Fruit fly (Drosophila melanogaster): ENCODE data around the gene bai.

DNA sequence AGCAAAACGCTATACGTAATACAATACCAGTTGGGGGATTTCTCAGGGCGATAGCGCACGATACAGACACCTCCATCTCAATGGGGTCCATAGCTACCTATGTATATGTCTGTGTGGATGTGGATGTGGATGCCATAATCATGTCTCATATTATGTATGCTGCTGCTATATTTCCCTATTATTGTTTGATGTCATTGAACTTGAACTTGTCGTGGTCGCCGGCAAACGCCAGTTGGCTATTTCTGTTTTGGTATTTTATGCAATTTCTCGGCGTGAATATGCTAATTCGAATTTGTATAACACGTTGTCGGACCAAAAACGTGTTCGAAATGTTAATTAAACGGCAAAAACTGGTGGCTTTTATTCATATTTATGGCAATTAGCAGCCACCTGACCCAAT is 33.4 kb upstream of the bai start:
- TF ChIP-seq CG15710 (tag; optimal IDR thresholded peaks at IDR 0.05) = no peak
- no peak for TF ChIP-seq gl (tag; optimal IDR thresholded peaks at IDR 0.05)
- TF ChIP-seq CG8159 (tag; optimal IDR thresholded peaks at IDR 0.05) = no peak
